Fruit fly (Drosophila melanogaster) whole organism, prepupa: ENCODE measurements around the gene CG32755.

Source experiments
- CG10631 ChIP-seq: fragments of 200-800 bp; sonication (Bioruptor generic); optimal IDR thresholded peaks from 2 replicates; lab custom pipeline; 2016; ENCODE audit warnings: missing biosample characterization, missing genetic modification characterization
- CG10669 ChIP-seq: fragments of 200-800 bp; sonication (Bioruptor generic); optimal IDR thresholded peaks from 3 replicates; lab custom pipeline; 2018; ENCODE audit warnings: missing biosample characterization, mild to moderate bottlenecking, missing genetic modification characterization, moderate library complexity
- CG11294 ChIP-seq: fragments of 200-800 bp; sonication (Bioruptor generic); IDR thresholded peaks from 2 replicates; pipeline ENCODE4 v1.3.6; 2022; ENCODE audit warnings: missing biosample characterization, missing genetic modification characterization
- CG11762 ChIP-seq: fragments of 200-800 bp; sonication (Bioruptor generic); optimal IDR thresholded peaks from 3 replicates; lab custom pipeline; 2016; ENCODE audit warnings: missing biosample characterization, missing genetic modification characterization; ENCODE audit not compliant: insufficient read depth
- CG16779 ChIP-seq: fragments of 200-800 bp; sonication (Bioruptor generic); optimal IDR thresholded peaks from 3 replicates; lab custom pipeline; 2017; ENCODE audit warnings: missing biosample characterization, mild to moderate bottlenecking, missing genetic modification characterization
- CG3032 ChIP-seq: fragments of 200-800 bp; optimal IDR thresholded peaks from 2 replicates; lab custom pipeline; 2019; ENCODE audit warnings: missing biosample characterization, mild to moderate bottlenecking, missing genetic modification characterization, moderate library complexity
- CG31627 ChIP-seq: fragments of 200-800 bp; sonication (Bioruptor generic); optimal IDR thresholded peaks from 3 replicates; lab custom pipeline; 2016; ENCODE audit warnings: missing biosample characterization, missing genetic modification characterization
- CG32006 ChIP-seq: fragments of 200-800 bp; sonication (Bioruptor generic); optimal IDR thresholded peaks from 3 replicates; lab custom pipeline; 2017; ENCODE audit warnings: missing biosample characterization, mild to moderate bottlenecking, missing genetic modification characterization
- CG34406 ChIP-seq: fragments of 200-800 bp; sonication (Bioruptor generic); optimal IDR thresholded peaks from 3 replicates; lab custom pipeline; 2016; ENCODE audit warnings: missing biosample characterization, missing genetic modification characterization
- CG3919 ChIP-seq: fragments of 200-800 bp; sonication (Bioruptor generic); optimal IDR thresholded peaks from 3 replicates; lab custom pipeline; 2016; ENCODE audit warnings: missing biosample characterization, missing genetic modification characterization
- CG4318 ChIP-seq: fragments of 200-800 bp; sonication (Bioruptor generic); optimal IDR thresholded peaks from 3 replicates; lab custom pipeline; 2017; ENCODE audit warnings: missing biosample characterization, mild to moderate bottlenecking, missing genetic modification characterization
- CG6276 ChIP-seq: fragments of 200-800 bp; sonication (Bioruptor generic); optimal IDR thresholded peaks from 2 replicates; lab custom pipeline; 2017; ENCODE audit warnings: missing biosample characterization, mild to moderate bottlenecking, missing genetic modification characterization
- CG6808 ChIP-seq: fragments of 200-800 bp; sonication (Bioruptor generic); optimal IDR thresholded peaks from 3 replicates; lab custom pipeline; 2017; ENCODE audit warnings: missing biosample characterization, missing genetic modification characterization, mild to moderate bottlenecking, moderate library complexity, missing genetic modification reagents
- CG6854 ChIP-seq: fragments of 200-800 bp; sonication (Bioruptor generic); optimal IDR thresholded peaks from 2 replicates; lab custom pipeline; 2017; ENCODE audit warnings: missing biosample characterization, mild to moderate bottlenecking, missing genetic modification characterization
- CG7368 ChIP-seq: fragments of 200-800 bp; sonication (Bioruptor generic); optimal IDR thresholded peaks from 3 replicates; lab custom pipeline; 2016; ENCODE audit warnings: missing biosample characterization, missing genetic modification characterization
- CG8632 ChIP-seq: fragments of 200-800 bp; sonication (Bioruptor generic); optimal IDR thresholded peaks from 3 replicates; lab custom pipeline; 2016; ENCODE audit warnings: missing biosample characterization, missing genetic modification characterization
- CG9139 ChIP-seq: fragments of 200-800 bp; sonication (Bioruptor generic); optimal IDR thresholded peaks from 3 replicates; lab custom pipeline; 2017; ENCODE audit warnings: missing biosample characterization, mild to moderate bottlenecking, missing genetic modification characterization
- Eip75B ChIP-seq: fragments of 200-800 bp; sonication (Bioruptor generic); optimal IDR thresholded peaks from 3 replicates; lab custom pipeline; 2016; ENCODE audit warnings: missing biosample characterization, missing genetic modification characterization
- Eip78C ChIP-seq: fragments of 200-800 bp; sonication (Bioruptor generic); peaks from one replicate; lab custom pipeline; 2016; ENCODE audit warnings: missing biosample characterization, missing genetic modification characterization
- Ets21C ChIP-seq: fragments of 200-800 bp; sonication (Bioruptor generic); optimal IDR thresholded peaks from 3 replicates; lab custom pipeline; 2016; ENCODE audit warnings: missing biosample characterization, missing genetic modification characterization
- Ets96B ChIP-seq: fragments of 200-800 bp; optimal IDR thresholded peaks from 2 replicates; lab custom pipeline; 2019; ENCODE audit warnings: missing biosample characterization, mild to moderate bottlenecking, missing genetic modification characterization, moderate library complexity
- Gug ChIP-seq: fragments of 200-800 bp; sonication (Bioruptor generic); IDR thresholded peaks from 2 replicates; pipeline ENCODE4 v1.3.6; 2022; ENCODE audit warnings: missing biosample characterization, missing genetic modification characterization
- Hr38 ChIP-seq: sonication (Bioruptor generic); optimal IDR thresholded peaks from 2 replicates; lab custom pipeline; 2016; ENCODE audit warnings: missing biosample characterization, missing genetic modification characterization
- Hr4 ChIP-seq: fragments of 200-800 bp; sonication (Bioruptor generic); optimal IDR thresholded peaks from 3 replicates; lab custom pipeline; 2016; ENCODE audit warnings: missing biosample characterization, missing genetic modification characterization
- Lpt ChIP-seq: fragments of 200-800 bp; sonication (Bioruptor generic); optimal IDR thresholded peaks from 3 replicates; lab custom pipeline; 2016; ENCODE audit warnings: missing biosample characterization, missing genetic modification characterization
- Met ChIP-seq: fragments of 200-800 bp; sonication (Bioruptor generic); optimal IDR thresholded peaks from 3 replicates; lab custom pipeline; 2016; ENCODE audit warnings: missing biosample characterization, missing genetic modification characterization
- OdsH ChIP-seq: fragments of 200-800 bp; sonication (Bioruptor generic); optimal IDR thresholded peaks from 3 replicates; lab custom pipeline; 2016; ENCODE audit warnings: missing biosample characterization, missing genetic modification characterization
- Smox ChIP-seq: fragments of 200-800 bp; sonication (Bioruptor generic); optimal IDR thresholded peaks from 3 replicates; lab custom pipeline; 2016; ENCODE audit warnings: missing biosample characterization, missing genetic modification characterization
- Sox102F ChIP-seq: fragments of 200-800 bp; sonication (Bioruptor generic); optimal IDR thresholded peaks from 2 replicates; lab custom pipeline; 2016; ENCODE audit warnings: missing biosample characterization, mild to moderate bottlenecking, missing genetic modification characterization
- Sox14 ChIP-seq: fragments of 200-800 bp; sonication (Bioruptor generic); optimal IDR thresholded peaks from 3 replicates; lab custom pipeline; 2016; ENCODE audit warnings: missing biosample characterization, missing genetic modification characterization
- Sox15 ChIP-seq: fragments of 200-800 bp; sonication (Bioruptor generic); optimal IDR thresholded peaks from 3 replicates; lab custom pipeline; 2016; ENCODE audit warnings: missing biosample characterization, missing genetic modification characterization
- achi ChIP-seq: fragments of 200-800 bp; sonication (Bioruptor generic); optimal IDR thresholded peaks from 3 replicates; lab custom pipeline; 2016; ENCODE audit warnings: missing biosample characterization, missing genetic modification characterization
- acj6 ChIP-seq: fragments of 200-800 bp; sonication (Bioruptor generic); optimal IDR thresholded peaks from 3 replicates; lab custom pipeline; 2016; ENCODE audit warnings: missing biosample characterization, missing genetic modification characterization
- cyc ChIP-seq: fragments of 200-800 bp; sonication (Bioruptor generic); optimal IDR thresholded peaks from 3 replicates; lab custom pipeline; 2016; ENCODE audit warnings: missing biosample characterization, missing genetic modification characterization
- dac ChIP-seq: fragments of 200-800 bp; sonication (Bioruptor generic); optimal IDR thresholded peaks from 2 replicates; lab custom pipeline; 2017; ENCODE audit warnings: missing biosample characterization, mild to moderate bottlenecking, missing genetic modification characterization
- eg ChIP-seq: fragments of 200-800 bp; sonication (Bioruptor generic); IDR thresholded peaks from 3 replicates; pipeline ENCODE4 v1.3.6; 2022; ENCODE audit warnings: missing biosample characterization, missing genetic modification characterization
- esn ChIP-seq: fragments of 200-800 bp; sonication (Bioruptor generic); optimal IDR thresholded peaks from 2 replicates; lab custom pipeline; 2016; ENCODE audit warnings: missing biosample characterization, mild to moderate bottlenecking, missing genetic modification characterization, moderate library complexity
- fd85E ChIP-seq: fragments of 200-800 bp; sonication (Bioruptor generic); optimal IDR thresholded peaks from 3 replicates; lab custom pipeline; 2016; ENCODE audit warnings: missing biosample characterization, missing genetic modification characterization
- fkh ChIP-seq: fragments of 200-800 bp; sonication (Bioruptor generic); optimal IDR thresholded peaks from 3 replicates; lab custom pipeline; 2017; ENCODE audit warnings: missing biosample characterization, mild to moderate bottlenecking, missing genetic modification characterization, moderate library complexity
- net ChIP-seq: fragments of 200-800 bp; sonication (Bioruptor generic); optimal IDR thresholded peaks from 3 replicates; lab custom pipeline; 2016; ENCODE audit warnings: missing biosample characterization, missing genetic modification characterization
- pdm3 ChIP-seq: fragments of 200-800 bp; sonication (Bioruptor generic); optimal IDR thresholded peaks from 3 replicates; lab custom pipeline; 2016; ENCODE audit warnings: missing biosample characterization, missing genetic modification characterization
- salr ChIP-seq, 2 experiments: fragments of 200-800 bp; sonication (Bioruptor generic); optimal IDR thresholded peaks; 3 replicates each; lab custom pipeline; 2016 to 2018; ENCODE audit warnings: missing biosample characterization in 2 of 2, missing genetic modification characterization in 2 of 2, mild to moderate bottlenecking in 1 of 2
- spab ChIP-seq: fragments of 200-800 bp; sonication (Bioruptor generic); optimal IDR thresholded peaks from 2 replicates; lab custom pipeline; 2017; ENCODE audit warnings: missing biosample characterization, mild to moderate bottlenecking, missing genetic modification characterization, missing genetic modification reagents
- ss ChIP-seq, 2 experiments: fragments of 200-800 bp; sonication (Bioruptor generic); optimal IDR thresholded peaks; 2 replicates in 1 of 2; 3 replicates in 1 of 2; lab custom pipeline; 2017 to 2018; ENCODE audit warnings: mild to moderate bottlenecking in 2 of 2, missing biosample characterization in 2 of 2, missing genetic modification characterization in 2 of 2, moderate library complexity in 1 of 2
- svp ChIP-seq: fragments of 200-800 bp; sonication (Bioruptor generic); peaks from one replicate; lab custom pipeline; 2016; ENCODE audit warnings: missing biosample characterization, missing genetic modification characterization
- topi ChIP-seq: fragments of 200-800 bp; sonication (Bioruptor generic); optimal IDR thresholded peaks from 3 replicates; lab custom pipeline; 2016; ENCODE audit warnings: missing biosample characterization, missing genetic modification characterization
- vri ChIP-seq: fragments of 200-800 bp; sonication (Bioruptor generic); optimal IDR thresholded peaks from 3 replicates; lab custom pipeline; 2016; ENCODE audit warnings: missing biosample characterization, mild to moderate bottlenecking, missing genetic modification characterization

CG32755 gene

dm6 chrX:5923124-5923523 lies 26.9 kb upstream of the CG32755 start (continued):
- TF ChIP-seq Lpt (GFP tag; lab: Kevin White, UChicago) (peak; percentile 4), net (GFP tag; lab: Kevin White, UChicago) (peak; percentile 64), Gug (0 out of 2 replicates have a peak, but pooled peaks have one; percentile 21), CG9139 (GFP tag; lab: Kevin White, UChicago) (peak; percentile 12), Eip75B (peak; percentile 81), CG7368 (GFP tag; lab: Kevin White, UChicago) (peak; percentile 64), fkh (GFP tag; lab: Kevin White, UChicago) (no peak), fd85E (peak; percentile 4), achi (GFP tag; lab: Kevin White, UChicago) (peak; percentile 64), Hr38 (GFP tag; lab: Kevin White, UChicago) (no peak), acj6 (GFP tag; lab: Kevin White, UChicago) (peak; percentile 79), Ets96B (tag; lab: Kevin White, UChicago) (peak; percentile 43), spab (GFP tag; lab: Kevin White, UChicago) (peak; percentile 23), Met (peak; percentile 89), CG11294 (GFP tag; lab: Robert Waterston, UW) (no peak), cyc (GFP tag; lab: Kevin White, UChicago) (peak; percentile 84), CG6808 (GFP tag; lab: Kevin White, UChicago) (no peak), topi (GFP tag; lab: Kevin White, UChicago) (peak; percentile 84), CG3032 (tag; lab: Kevin White, UChicago) (peak; percentile 54), Sox14 (GFP tag; lab: Kevin White, UChicago) (peak; percentile 67), eg (GFP tag; lab: Robert Waterston, UW) (peak; percentile 38; the same call in 1 of the 3 replicates), CG10631 (GFP tag; lab: Kevin White, UChicago) (peak; percentile 59), Hr4 (GFP tag; lab: Kevin White, UChicago) (peak; percentile 35), CG6854 (GFP tag; lab: Kevin White, UChicago) (peak; percentile 68)

- TF ChIP-seq CG10631 (GFP tag; lab: Kevin White, UChicago), result peak; percentile 75
- no peak for TF ChIP-seq Ets21C (GFP tag; lab: Kevin White, UChicago)
- no peak for TF ChIP-seq esn
- TF ChIP-seq Sox15 (GFP tag; lab: Kevin White, UChicago), result no peak
- peak; percentile 53 for TF ChIP-seq pdm3 (GFP tag; lab: Kevin White, UChicago)
- peak; percentile 56 for TF ChIP-seq CG6276 (GFP tag; lab: Kevin White, UChicago)
- TF ChIP-seq vri (GFP tag; lab: Kevin White, UChicago), result no peak
- no peak for TF ChIP-seq Met
- TF ChIP-seq fkh (GFP tag; lab: Kevin White, UChicago), result no peak
- TF ChIP-seq CG10669, result no peak
- TF ChIP-seq CG11762 (GFP tag; lab: Kevin White, UChicago), result peak; percentile 45
- TF ChIP-seq CG16779, result peak; percentile 6
- TF ChIP-seq CG4318, result peak; percentile 37
- TF ChIP-seq CG31627 (GFP tag; lab: Kevin White, UChicago), result no peak
- peak; percentile 37 for TF ChIP-seq acj6 (GFP tag; lab: Kevin White, UChicago)
- TF ChIP-seq CG6808 (GFP tag; lab: Kevin White, UChicago), result peak; percentile 17
- peak; percentile 65 for TF ChIP-seq eg (GFP tag; lab: Robert Waterston, UW)
- no peak for TF ChIP-seq CG34406
- TF ChIP-seq CG6854 (GFP tag; lab: Kevin White, UChicago), result no peak
- peak; percentile 65 for TF ChIP-seq achi (GFP tag; lab: Kevin White, UChicago)
- no peak for TF ChIP-seq Hr4 (GFP tag; lab: Kevin White, UChicago)
- peak; percentile 56 for TF ChIP-seq CG3919 (GFP tag; lab: Kevin White, UChicago)
- TF ChIP-seq net (GFP tag; lab: Kevin White, UChicago), result peak; percentile 31
- TF ChIP-seq cyc (GFP tag; lab: Kevin White, UChicago), result no peak
- TF ChIP-seq ss (GFP tag; optimal IDR thresholded peaks at IDR 0.05; lab: Kevin White, UChicago), result no peak
- no peak for TF ChIP-seq fd85E
- TF ChIP-seq Gug, result peak; percentile 68
- TF ChIP-seq CG9139 (GFP tag; lab: Kevin White, UChicago), result no peak
- TF ChIP-seq CG32006 (GFP tag; lab: Kevin White, UChicago), result peak; percentile 62
- TF ChIP-seq spab (GFP tag; lab: Kevin White, UChicago), result no peak
- TF ChIP-seq dac (GFP tag; lab: Kevin White, UChicago), result no peak
- TF ChIP-seq salr (GFP tag; optimal IDR thresholded peaks at IDR 0.05; lab: Kevin White, UChicago), result peak in 1 of 2 experiments; percentile 58
- peak; percentile 76 for TF ChIP-seq Eip78C (GFP tag; lab: Kevin White, UChicago)
- peak; percentile 54 for TF ChIP-seq OdsH (GFP tag; lab: Kevin White, UChicago)
- TF ChIP-seq CG11294 (GFP tag; lab: Robert Waterston, UW), result no peak; the same call in 1 of the 2 replicates
- TF ChIP-seq Sox102F (GFP tag; lab: Kevin White, UChicago), result no peak
- no peak for TF ChIP-seq svp
- peak; percentile 35 for TF ChIP-seq Eip75B
- TF ChIP-seq CG8632 (GFP tag; lab: Kevin White, UChicago), result no peak
- TF ChIP-seq Smox (GFP tag; lab: Kevin White, UChicago), result no peak
These were observed 25.7 kb upstream of the CG32755 start for dm6 chrX:5924378-5924777.
